Fruit fly (Drosophila melanogaster) whole organism, embryonic: Measurements from ENCODE around the gene CG17768.

Source experiments
- CG10267 ChIP-seq: fragments of 200-800 bp; sonication (Bioruptor generic); optimal IDR thresholded peaks from 2 replicates; lab custom pipeline; 2018; ENCODE audit warnings: missing biosample characterization, mild to moderate bottlenecking, missing genetic modification characterization, moderate library complexity
- CG10462 ChIP-seq: fragments of 200-800 bp; sonication (Bioruptor generic); optimal IDR thresholded peaks from 2 replicates; lab custom pipeline; 2016; ENCODE audit warnings: missing biosample characterization, missing genetic modification characterization
- CG10979 ChIP-seq: fragments of 200-800 bp; sonication (Bioruptor generic); optimal IDR thresholded peaks from 2 replicates; lab custom pipeline; 2018; ENCODE audit warnings: missing biosample characterization, mild to moderate bottlenecking, missing genetic modification characterization, moderate library complexity
- CG11093 ChIP-seq: fragments of 200-800 bp; sonication (Bioruptor generic); IDR thresholded peaks from 3 replicates; pipeline ENCODE4 v1.3.6; 2022; ENCODE audit warnings: missing biosample characterization, missing genetic modification characterization
- CG11456 ChIP-seq: fragments of 200-800 bp; sonication (Bioruptor generic); IDR thresholded peaks from 3 replicates; pipeline ENCODE4 v1.3.6; 2022; ENCODE audit warnings: missing biosample characterization, missing genetic modification characterization
- CG11560 ChIP-seq: fragments of 200-800 bp; sonication (Bioruptor generic); IDR thresholded peaks from 3 replicates; pipeline ENCODE4 v1.3.6; 2022; ENCODE audit warnings: missing biosample characterization, missing genetic modification characterization
- CG12219 ChIP-seq: fragments of 200-800 bp; sonication (Bioruptor generic); optimal IDR thresholded peaks from 3 replicates; lab custom pipeline; 2018; ENCODE audit warnings: missing biosample characterization, mild to moderate bottlenecking, missing genetic modification characterization
- CG12391 ChIP-seq: fragments of 200-800 bp; sonication (Bioruptor generic); optimal IDR thresholded peaks from 3 replicates; lab custom pipeline; 2018; ENCODE audit warnings: missing biosample characterization, mild to moderate bottlenecking, missing genetic modification characterization, moderate library complexity
- CG13296 ChIP-seq: fragments of 200-800 bp; sonication (Bioruptor generic); optimal IDR thresholded peaks from 3 replicates; lab custom pipeline; 2018; ENCODE audit warnings: missing biosample characterization, mild to moderate bottlenecking, missing genetic modification characterization
- CG13775 ChIP-seq: fragments of 200-800 bp; sonication (Bioruptor generic); optimal IDR thresholded peaks from 3 replicates; lab custom pipeline; 2017; ENCODE audit warnings: missing biosample characterization, mild to moderate bottlenecking, missing genetic modification characterization
- CG15011 ChIP-seq: fragments of 200-800 bp; sonication (Bioruptor generic); optimal IDR thresholded peaks from 3 replicates; lab custom pipeline; 2018; ENCODE audit warnings: missing biosample characterization, mild to moderate bottlenecking, missing genetic modification characterization
- CG15601 ChIP-seq: fragments of 200-800 bp; sonication (Bioruptor generic); optimal IDR thresholded peaks from 3 replicates; lab custom pipeline; 2019; ENCODE audit warnings: missing biosample characterization, mild to moderate bottlenecking, missing genetic modification characterization, moderate library complexity
- CG17361 ChIP-seq: fragments of 200-800 bp; sonication (Bioruptor generic); IDR thresholded peaks from 3 replicates; pipeline ENCODE4 v1.3.6; 2022; ENCODE audit warnings: missing biosample characterization, missing genetic modification characterization
- CG2129 ChIP-seq: fragments of 200-800 bp; sonication (Bioruptor generic); IDR thresholded peaks from 2 replicates; pipeline ENCODE4 v1.3.6; 2022; ENCODE audit warnings: missing biosample characterization, missing genetic modification characterization; ENCODE audit not compliant: partially characterized antibody
- CG30403 ChIP-seq: fragments of 200-800 bp; sonication (Bioruptor generic); optimal IDR thresholded peaks from 3 replicates; lab custom pipeline; 2016; ENCODE audit warnings: missing biosample characterization, missing genetic modification characterization
- CG3163 ChIP-seq: fragments of 200-800 bp; sonication (Bioruptor generic); optimal IDR thresholded peaks from 3 replicates; lab custom pipeline; 2016; ENCODE audit warnings: missing biosample characterization, missing genetic modification characterization
- CG32772 ChIP-seq: fragments of 200-800 bp; sonication (Bioruptor generic); IDR thresholded peaks from 2 replicates; pipeline ENCODE4 v1.3.6; 2022; ENCODE audit warnings: missing biosample characterization, missing genetic modification characterization
- CG4820 ChIP-seq: fragments of 200-800 bp; sonication (Bioruptor generic); optimal IDR thresholded peaks from 3 replicates; lab custom pipeline; 2016; ENCODE audit warnings: missing biosample characterization, missing genetic modification characterization
- CG6272 ChIP-seq: fragments of 200-800 bp; sonication (Bioruptor generic); IDR thresholded peaks from 2 replicates; pipeline ENCODE4 v1.3.6; 2022; ENCODE audit warnings: missing biosample characterization, missing genetic modification characterization
- CG8765 ChIP-seq: fragments of 200-800 bp; sonication (Bioruptor generic); IDR thresholded peaks from 2 replicates; pipeline ENCODE4 v1.3.6; 2022; ENCODE audit warnings: missing biosample characterization, missing genetic modification characterization
- CG9727 ChIP-seq: fragments of 200-800 bp; sonication (Bioruptor generic); optimal IDR thresholded peaks from 3 replicates; lab custom pipeline; 2017; ENCODE audit warnings: missing biosample characterization, mild to moderate bottlenecking, missing genetic modification characterization
- CG9797 ChIP-seq: fragments of 200-800 bp; sonication (Bioruptor generic); optimal IDR thresholded peaks from 3 replicates; lab custom pipeline; 2018; ENCODE audit warnings: missing biosample characterization, mild to moderate bottlenecking, missing genetic modification characterization
- CkIIα-i1 ChIP-seq: fragments of 200-800 bp; sonication (Bioruptor generic); IDR thresholded peaks from 2 replicates; pipeline ENCODE4 v1.3.6; 2022; ENCODE audit warnings: missing biosample characterization, missing genetic modification characterization
- D ChIP-seq, 2 experiments: fragments of 200-800 bp in 1 of 2; fragments of >200 bp in 1 of 2; sonication (Bioruptor generic) in 1 of 2; optimal IDR thresholded peaks; 2 replicates in 1 of 2; 3 replicates in 1 of 2; lab custom pipeline; 2017; ENCODE audit warnings: mild to moderate bottlenecking in 1 of 2, missing biosample characterization in 1 of 2, missing genetic modification characterization in 1 of 2, missing genetic modification reagents in 1 of 2
- Doc2 ChIP-seq: fragments of 200-800 bp; sonication (Bioruptor generic); IDR thresholded peaks from 2 replicates; pipeline ENCODE4 v1.3.6; 2022; ENCODE audit warnings: missing biosample characterization, missing genetic modification characterization
- E2f2 ChIP-seq: fragments of 200-800 bp; sonication (Bioruptor generic); IDR thresholded peaks from 2 replicates; pipeline ENCODE4 v1.3.6; 2022; ENCODE audit warnings: missing biosample characterization, missing genetic modification characterization
- Fer3 ChIP-seq: fragments of 200-800 bp; sonication (Bioruptor generic); optimal IDR thresholded peaks from 2 replicates; lab custom pipeline; 2018; ENCODE audit warnings: missing biosample characterization, mild to moderate bottlenecking, missing genetic modification characterization, moderate library complexity
- GATAe ChIP-seq: fragments of 200-800 bp; sonication (Bioruptor generic); conservative IDR thresholded peaks from 2 replicates; pipeline ENCODE4 v1.3.6; 2022; ENCODE audit warnings: missing biosample characterization, missing genetic modification characterization
- HLHmδ ChIP-seq: fragments of 200-800 bp; sonication (Bioruptor generic); optimal IDR thresholded peaks from 2 replicates; lab custom pipeline; 2018; ENCODE audit warnings: missing biosample characterization, mild to moderate bottlenecking, missing genetic modification characterization, moderate library complexity
- Hmx ChIP-seq: fragments of 200-800 bp; sonication (Bioruptor generic); optimal IDR thresholded peaks from 2 replicates; lab custom pipeline; 2016; ENCODE audit warnings: missing biosample characterization, missing genetic modification characterization
- Lpt ChIP-seq: fragments of >200 bp; optimal IDR thresholded peaks from 2 replicates; lab custom pipeline; 2018; ENCODE audit warnings: missing biosample characterization, missing genetic modification characterization
- Nf-YB ChIP-seq: fragments of 200-800 bp; sonication (Bioruptor generic); optimal IDR thresholded peaks from 3 replicates; lab custom pipeline; 2019; ENCODE audit warnings: missing biosample characterization, mild to moderate bottlenecking, missing genetic modification characterization, moderate library complexity
- Opbp ChIP-seq: fragments of 200-800 bp; sonication (Bioruptor generic); IDR thresholded peaks from 3 replicates; pipeline ENCODE4 v1.3.6; 2022; ENCODE audit warnings: missing biosample characterization, missing genetic modification characterization; ENCODE audit not compliant: partially characterized antibody
- Scr ChIP-seq: fragments of 200-800 bp; sonication (Bioruptor generic); IDR thresholded peaks from 2 replicates; pipeline ENCODE4 v1.3.6; 2022; ENCODE audit warnings: missing biosample characterization, missing genetic modification characterization; ENCODE audit not compliant: partially characterized antibody
- Xbp1 ChIP-seq: fragments of 200-800 bp; sonication (Bioruptor generic); optimal IDR thresholded peaks from 3 replicates; lab custom pipeline; 2016; ENCODE audit warnings: missing biosample characterization, mild to moderate bottlenecking, missing genetic modification characterization
- ara ChIP-seq: fragments of 200-800 bp; sonication (Bioruptor generic); IDR thresholded peaks from 2 replicates; pipeline ENCODE4 v1.3.6; 2022; ENCODE audit warnings: missing biosample characterization, missing genetic modification characterization
- bcd ChIP-seq: fragments of 200-800 bp; sonication (Bioruptor generic); optimal IDR thresholded peaks from 2 replicates; lab custom pipeline; 2017; ENCODE audit warnings: missing biosample characterization, mild to moderate bottlenecking, missing genetic modification characterization
- br ChIP-seq: fragments of >200 bp; optimal IDR thresholded peaks from 2 replicates; lab custom pipeline; 2017
- btn ChIP-seq: fragments of 200-800 bp; sonication (Bioruptor generic); optimal IDR thresholded peaks from 2 replicates; lab custom pipeline; 2016; ENCODE audit warnings: missing biosample characterization, missing genetic modification characterization
- eve ChIP-seq, 2 experiments: fragments of >200 bp; optimal IDR thresholded peaks; 2 replicates each; lab custom pipeline; 2017; ENCODE audit warnings: missing biosample characterization in 2 of 2, missing genetic modification characterization in 2 of 2
- gcm ChIP-seq: fragments of 200-800 bp; sonication (Bioruptor generic); optimal IDR thresholded peaks from 2 replicates; lab custom pipeline; 2019; ENCODE audit warnings: missing biosample characterization, mild to moderate bottlenecking, missing genetic modification characterization, moderate library complexity
- gsb ChIP-seq: fragments of 200-800 bp; sonication (Bioruptor generic); IDR thresholded peaks from 2 replicates; pipeline ENCODE4 v1.3.6; 2022; ENCODE audit warnings: missing biosample characterization, missing genetic modification characterization
- jumu ChIP-seq: fragments of 200-800 bp; sonication (Bioruptor generic); optimal IDR thresholded peaks from 3 replicates; lab custom pipeline; 2016; ENCODE audit warnings: missing biosample characterization, missing genetic modification characterization
- klu ChIP-seq: fragments of 200-800 bp; sonication (Bioruptor generic); IDR thresholded peaks from 2 replicates; pipeline ENCODE4 v1.3.6; 2022; ENCODE audit warnings: missing biosample characterization, missing genetic modification characterization
- lbe ChIP-seq: fragments of 200-800 bp; sonication (Bioruptor generic); optimal IDR thresholded peaks from 2 replicates; lab custom pipeline; 2016; ENCODE audit warnings: missing biosample characterization, mild to moderate bottlenecking, missing genetic modification characterization
- peb ChIP-seq: fragments of 200-800 bp; sonication (Bioruptor generic); IDR thresholded peaks from 2 replicates; pipeline ENCODE4 v1.3.6; 2022; ENCODE audit warnings: missing biosample characterization, missing genetic modification characterization
- pros ChIP-seq: fragments of 200-800 bp; sonication (Bioruptor generic); optimal IDR thresholded peaks from 3 replicates; lab custom pipeline; 2019; ENCODE audit warnings: missing biosample characterization, mild to moderate bottlenecking, missing genetic modification characterization, moderate library complexity
- pum ChIP-seq: fragments of 200-800 bp; sonication (Bioruptor generic); optimal IDR thresholded peaks from 2 replicates; lab custom pipeline; 2016; ENCODE audit warnings: missing biosample characterization, missing genetic modification characterization
- row ChIP-seq: fragments of 200-800 bp; sonication (Bioruptor generic); IDR thresholded peaks from 3 replicates; pipeline ENCODE4 v1.3.6; 2022; ENCODE audit warnings: missing biosample characterization, missing genetic modification characterization
- sens-2 ChIP-seq: fragments of 200-800 bp; sonication (Bioruptor generic); IDR thresholded peaks from 2 replicates; pipeline ENCODE4 v1.3.6; 2022; ENCODE audit warnings: missing biosample characterization, missing genetic modification characterization
- stc ChIP-seq: fragments of 200-800 bp; sonication (Bioruptor generic); IDR thresholded peaks from 2 replicates; pipeline ENCODE4 v1.3.6; 2022; ENCODE audit warnings: missing biosample characterization, missing genetic modification characterization

The CG17768 gene

DNA sequence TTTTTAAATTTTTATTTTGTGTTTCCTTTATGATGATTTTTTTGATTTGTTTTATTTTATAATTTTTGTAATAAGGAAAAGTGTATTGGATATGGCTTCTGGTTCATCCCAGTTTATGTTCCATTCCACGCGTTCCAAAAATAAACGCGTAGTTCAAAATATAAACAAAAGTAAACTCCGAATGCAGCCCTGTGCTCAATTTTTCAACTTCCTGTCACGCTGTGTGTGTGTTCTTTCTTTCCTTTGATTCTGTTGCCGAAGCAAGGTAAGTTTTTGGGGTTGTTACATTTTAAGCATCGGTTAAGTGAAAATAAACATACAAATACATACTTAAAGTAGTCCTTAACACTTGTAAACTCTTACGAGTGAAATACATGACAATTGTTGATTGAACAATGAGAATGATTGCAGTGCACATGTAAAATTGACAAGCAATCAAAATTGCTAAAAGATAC, 3.1 kb upstream of the CG17768 start, which contains the start of the genes Ip259 and RpS27A (continued):
- TF ChIP-seq eve (GFP tag; optimal IDR thresholded peaks at IDR 0.05; lab: Kevin White, UChicago) (peak in 1 of 2 experiments; percentile 77), br (lab: Kevin White, UChicago) (no peak), CG10462 (GFP tag; lab: Kevin White, UChicago) (no peak), CG10979 (peak; percentile 57), CG6272 (peak; percentile 61; the same call in 1 of the 2 replicates), HLHmδ (GFP tag; lab: Kevin White, UChicago) (peak; percentile 86), pros (GFP tag; lab: Kevin White, UChicago) (no peak), gsb (GFP tag; lab: Robert Waterston, UW) (peak; percentile 40), GATAe (GFP tag; lab: Robert Waterston, UW) (no peak), Fer3 (peak; percentile 85), CG3163 (GFP tag; lab: Kevin White, UChicago) (peak; percentile 43), CG11093 (GFP tag; lab: Robert Waterston, UW) (no peak), bcd (GFP tag; lab: Kevin White, UChicago) (peak; percentile 89), CG12391 (tag; lab: Kevin White, UChicago) (peak; percentile 68), CG12219 (GFP tag; lab: Kevin White, UChicago) (peak; percentile 56), jumu (no peak), btn (peak; percentile 32), Lpt (GFP tag; lab: Kevin White, UChicago) (no peak), klu (no peak), row (peak; percentile 81), peb (GFP tag; lab: Robert Waterston, UW) (no peak; the same call in 1 of the 2 replicates), D (optimal IDR thresholded peaks at IDR 0.05; lab: Kevin White, UChicago) (no peak), D (GFP tag; optimal IDR thresholded peaks at IDR 0.05; lab: Kevin White, UChicago) (peak; percentile 62), Nf-YB (GFP tag; lab: Kevin White, UChicago) (peak; percentile 58), ara (no peak), CG2129 (GFP tag; lab: Robert Waterston, UW) (no peak), CG9727 (peak; percentile 91), Scr (GFP tag; lab: Robert Waterston, UW) (no peak), CG15601 (tag; lab: Kevin White, UChicago) (peak; percentile 55), Xbp1 (peak; percentile 75), CG13775 (GFP tag; lab: Kevin White, UChicago) (peak; percentile 87), CG4820 (GFP tag; lab: Kevin White, UChicago) (peak; percentile 45), CG30403 (peak; percentile 56), CG32772 (GFP tag; lab: Robert Waterston, UW) (no peak; the same call in 1 of the 2 replicates), CG10267 (peak; percentile 60), pum (GFP tag; lab: Kevin White, UChicago) (peak; percentile 30), CG8765 (GFP tag; lab: Robert Waterston, UW) (0 out of 2 replicates have a peak, but pooled peaks have one; percentile 48), CG17361 (GFP tag; lab: Robert Waterston, UW) (peak; percentile 75; the same call in 2 of the 3 replicates), lbe (GFP tag; lab: Kevin White, UChicago) (peak; percentile 61), gcm (no peak), sens-2 (GFP tag; lab: Robert Waterston, UW) (peak; percentile 86), CG11560 (no peak), CG15011 (GFP tag; lab: Kevin White, UChicago) (peak; percentile 69), Hmx (GFP tag; lab: Kevin White, UChicago) (peak; percentile 6), CkIIα-i1 (GFP tag; lab: Robert Waterston, UW) (no peak), stc (peak; percentile 75), CG11456 (GFP tag; lab: Robert Waterston, UW) (no peak; the same call in 1 of the 3 replicates), CG9797 (GFP tag; lab: Kevin White, UChicago) (peak; percentile 29), E2f2 (peak; percentile 27; the same call in 1 of the 2 replicates), CG13296 (GFP tag; lab: Kevin White, UChicago) (peak; percentile 79), Opbp (no peak; the same call in 2 of the 3 replicates), Doc2 (GFP tag; lab: Robert Waterston, UW) (no peak)
